Fruit fly (Drosophila melanogaster) whole organism, wandering third instar larva: ENCODE results near the gene STUB1.

Experiments
- CG32264 ChIP-seq: fragments of 200-800 bp; sonication (Bioruptor generic); optimal IDR thresholded peaks from 2 replicates; lab custom pipeline; 2016; ENCODE audit warnings: missing biosample characterization, missing genetic modification characterization
- CG9705 ChIP-seq: fragments of 200-800 bp; sonication (Bioruptor generic); optimal IDR thresholded peaks from 2 replicates; lab custom pipeline; 2018; ENCODE audit warnings: missing biosample characterization, mild to moderate bottlenecking, missing genetic modification characterization
- CrebA ChIP-seq: fragments of 200-800 bp; sonication (Bioruptor generic); optimal IDR thresholded peaks from 2 replicates; lab custom pipeline; 2016; ENCODE audit warnings: missing biosample characterization, mild to moderate bottlenecking, missing genetic modification characterization, borderline replicate concordance
- Dfd ChIP-seq: fragments of >200 bp; optimal IDR thresholded peaks from 2 replicates; lab custom pipeline; 2017; ENCODE audit warnings: missing biosample characterization, missing genetic modification characterization
- Dif ChIP-seq: fragments of 200-275, 200-300 bp; sonication (Bioruptor generic); optimal IDR thresholded peaks from 2 replicates; lab custom pipeline; 2018; ENCODE audit warnings: missing biosample characterization, missing genetic modification characterization; ENCODE audit not compliant: partially characterized antibody
- HLH106 ChIP-seq: fragments of 200-800 bp; optimal IDR thresholded peaks from 3 replicates; lab custom pipeline; 2019; ENCODE audit warnings: missing biosample characterization, mild to moderate bottlenecking, missing genetic modification characterization, moderate library complexity
- Hnf4 ChIP-seq: fragments of 200-800 bp; sonication (Bioruptor generic); optimal IDR thresholded peaks from 2 replicates; lab custom pipeline; 2016; ENCODE audit warnings: missing biosample characterization, mild to moderate bottlenecking, missing genetic modification characterization
- Hr78 ChIP-seq: fragments of >200 bp; optimal IDR thresholded peaks from 2 replicates; lab custom pipeline; 2017; ENCODE audit warnings: missing biosample characterization, missing genetic modification characterization
- Hr83 ChIP-seq: fragments of 200-300 bp; sonication (Bioruptor generic); optimal IDR thresholded peaks from 2 replicates; lab custom pipeline; 2016; ENCODE audit warnings: missing biosample characterization, mild to moderate bottlenecking, missing genetic modification characterization, moderate library complexity; ENCODE audit not compliant: poor library complexity, severe bottlenecking
- Jra ChIP-seq: sonication (Bioruptor generic); optimal IDR thresholded peaks from 2 replicates; lab custom pipeline; 2016; ENCODE audit warnings: missing biosample characterization, missing genetic modification characterization
- Myc ChIP-seq: fragments of >200 bp; optimal IDR thresholded peaks from 2 replicates; lab custom pipeline; 2017
- N ChIP-seq: fragments of >200 bp; optimal IDR thresholded peaks from 2 replicates; lab custom pipeline; 2018; ENCODE audit warnings: missing biosample characterization, missing external identifiers, missing genetic modification characterization
- OdsH ChIP-seq: fragments of 200-800 bp; sonication (Bioruptor generic); optimal IDR thresholded peaks from 2 replicates; lab custom pipeline; 2016; ENCODE audit warnings: missing biosample characterization, mild to moderate bottlenecking, missing genetic modification characterization
- Rel ChIP-seq, 2 experiments: fragments of 200-800 bp; sonication (Bioruptor generic) in 1 of 2; optimal IDR thresholded peaks; 2 replicates in 1 of 2; 3 replicates in 1 of 2; lab custom pipeline; 2016 to 2019; ENCODE audit warnings: mild to moderate bottlenecking in 2 of 2, missing biosample characterization in 2 of 2, missing genetic modification characterization in 2 of 2, moderate library complexity in 1 of 2
- Sp1 ChIP-seq: fragments of 200-800 bp; sonication (Bioruptor generic); optimal IDR thresholded peaks from 3 replicates; lab custom pipeline; 2019; ENCODE audit warnings: missing biosample characterization, mild to moderate bottlenecking, missing genetic modification characterization, moderate library complexity
- Vsx2 ChIP-seq: fragments of 200-300, 225-300 bp; sonication (Bioruptor generic); optimal IDR thresholded peaks from 2 replicates; lab custom pipeline; 2018; ENCODE audit warnings: missing biosample characterization, missing genetic modification characterization; ENCODE audit not compliant: partially characterized antibody
- brk ChIP-seq: fragments of 200-800 bp; sonication (Bioruptor generic); optimal IDR thresholded peaks from 2 replicates; lab custom pipeline; 2016; ENCODE audit warnings: missing biosample characterization, mild to moderate bottlenecking, missing genetic modification characterization
- dl ChIP-seq, 2 experiments: fragments of 175-275, 200-275 bp in 1 of 2; fragments of 200-275 bp in 1 of 2; sonication (Bioruptor generic); optimal IDR thresholded peaks; lab custom pipeline; 2018; ENCODE audit warnings: mild to moderate bottlenecking in 2 of 2, missing biosample characterization in 2 of 2, missing genetic modification characterization in 2 of 2, moderate library complexity in 2 of 2; ENCODE audit not compliant: partially characterized antibody in 2 of 2, insufficient read depth in 1 of 2
- dsf ChIP-seq: sonication (Bioruptor generic); optimal IDR thresholded peaks from 2 replicates; lab custom pipeline; 2016; ENCODE audit warnings: missing biosample characterization, missing genetic modification characterization, borderline replicate concordance
- ey ChIP-seq: fragments of 200-800 bp; sonication (Bioruptor generic); optimal IDR thresholded peaks from 2 replicates; lab custom pipeline; 2016; ENCODE audit warnings: missing biosample characterization, missing genetic modification characterization
- foxo ChIP-seq, 2 experiments: fragments of 200-800 bp; sonication (Bioruptor generic); optimal IDR thresholded peaks; 2 replicates in 1 of 2; 3 replicates in 1 of 2; lab custom pipeline; 2016 to 2017; ENCODE audit warnings: missing biosample characterization in 2 of 2, missing genetic modification characterization in 2 of 2
- fru ChIP-seq: fragments of 200-800 bp; sonication (Bioruptor generic); optimal IDR thresholded peaks from 3 replicates; lab custom pipeline; 2016; ENCODE audit warnings: missing biosample characterization, mild to moderate bottlenecking, missing genetic modification characterization
- h ChIP-seq: fragments of 200-800 bp; sonication (Bioruptor generic); optimal IDR thresholded peaks from 3 replicates; lab custom pipeline; 2016; ENCODE audit warnings: missing biosample characterization, mild to moderate bottlenecking, missing genetic modification characterization
- jim ChIP-seq: fragments of 175-275, 200-325 bp; sonication (Bioruptor generic); optimal IDR thresholded peaks from 2 replicates; lab custom pipeline; 2016; ENCODE audit warnings: missing biosample characterization, mild to moderate bottlenecking, missing genetic modification characterization
- lola ChIP-seq: fragments of >200 bp; optimal IDR thresholded peaks from 2 replicates; lab custom pipeline; 2017; ENCODE audit warnings: missing biosample characterization, missing genetic modification characterization
- pan ChIP-seq: fragments of >200 bp; optimal IDR thresholded peaks from 2 replicates; lab custom pipeline; 2017
- psq ChIP-seq: fragments of 200-800 bp; sonication (Bioruptor generic); optimal IDR thresholded peaks from 3 replicates; lab custom pipeline; 2017; ENCODE audit warnings: missing biosample characterization, mild to moderate bottlenecking, missing genetic modification characterization, moderate library complexity
- rgr ChIP-seq: fragments of 200-800 bp; sonication (Bioruptor generic); optimal IDR thresholded peaks from 3 replicates; lab custom pipeline; 2016; ENCODE audit warnings: missing biosample characterization, mild to moderate bottlenecking, missing genetic modification characterization
- sage ChIP-seq: fragments of 200-800 bp; sonication (Bioruptor generic); optimal IDR thresholded peaks from 2 replicates; lab custom pipeline; 2016; ENCODE audit warnings: missing biosample characterization, mild to moderate bottlenecking, missing genetic modification characterization
- sv ChIP-seq: fragments of 200-800 bp; sonication (Bioruptor generic); optimal IDR thresholded peaks from 3 replicates; lab custom pipeline; 2016; ENCODE audit warnings: missing biosample characterization, missing genetic modification characterization
- tai ChIP-seq: sonication (Bioruptor generic); optimal IDR thresholded peaks from 2 replicates; lab custom pipeline; 2016; ENCODE audit warnings: missing biosample characterization, missing genetic modification characterization
- usp ChIP-seq: fragments of >200 bp; optimal IDR thresholded peaks from 2 replicates; lab custom pipeline; 2017; ENCODE audit warnings: missing biosample characterization, missing genetic modification characterization
- woc ChIP-seq: sonication (Bioruptor generic); optimal IDR thresholded peaks from 2 replicates; lab custom pipeline; 2016; ENCODE audit warnings: missing biosample characterization, mild to moderate bottlenecking, missing genetic modification characterization

The STUB1 gene

DNA sequence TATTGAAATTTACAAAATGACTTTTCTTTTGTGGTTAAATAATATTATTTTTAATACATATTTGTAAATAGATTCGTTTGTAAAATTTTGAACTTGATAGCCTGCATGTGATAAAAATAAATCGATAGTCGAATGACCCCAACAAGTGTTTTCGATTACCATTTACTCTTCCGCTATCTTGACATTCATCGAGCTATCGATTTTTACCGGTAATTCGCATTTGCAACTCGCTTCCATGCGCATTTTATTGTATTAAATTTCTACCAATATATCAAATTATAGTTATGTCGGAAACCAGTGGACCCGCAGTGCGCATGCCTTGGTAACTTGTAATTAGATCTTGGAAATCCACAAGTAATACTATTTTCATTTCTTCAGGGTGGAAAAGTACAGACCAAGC lies 18.4 kb upstream of the STUB1 start, which contains the start of gene RfC3:
Gene RfC3 (plus strand): TSS at position 210 of the 400 bp plus-strand sequence.
- no peak for TF ChIP-seq h (GFP tag; lab: Kevin White, UChicago)
- TF ChIP-seq Dif (GFP tag; lab: Kevin White, UChicago): no peak
- TF ChIP-seq Hr83 (GFP tag; lab: Kevin White, UChicago): no peak
- no peak for TF ChIP-seq CrebA (GFP tag; lab: Kevin White, UChicago)
- TF ChIP-seq lola: no peak
- TF ChIP-seq Myc (lab: Kevin White, UChicago): no peak
- TF ChIP-seq CG32264 (GFP tag; lab: Kevin White, UChicago): no peak
- TF ChIP-seq dsf: no peak
- TF ChIP-seq, all 38 proteins: peak for 0

DNA sequence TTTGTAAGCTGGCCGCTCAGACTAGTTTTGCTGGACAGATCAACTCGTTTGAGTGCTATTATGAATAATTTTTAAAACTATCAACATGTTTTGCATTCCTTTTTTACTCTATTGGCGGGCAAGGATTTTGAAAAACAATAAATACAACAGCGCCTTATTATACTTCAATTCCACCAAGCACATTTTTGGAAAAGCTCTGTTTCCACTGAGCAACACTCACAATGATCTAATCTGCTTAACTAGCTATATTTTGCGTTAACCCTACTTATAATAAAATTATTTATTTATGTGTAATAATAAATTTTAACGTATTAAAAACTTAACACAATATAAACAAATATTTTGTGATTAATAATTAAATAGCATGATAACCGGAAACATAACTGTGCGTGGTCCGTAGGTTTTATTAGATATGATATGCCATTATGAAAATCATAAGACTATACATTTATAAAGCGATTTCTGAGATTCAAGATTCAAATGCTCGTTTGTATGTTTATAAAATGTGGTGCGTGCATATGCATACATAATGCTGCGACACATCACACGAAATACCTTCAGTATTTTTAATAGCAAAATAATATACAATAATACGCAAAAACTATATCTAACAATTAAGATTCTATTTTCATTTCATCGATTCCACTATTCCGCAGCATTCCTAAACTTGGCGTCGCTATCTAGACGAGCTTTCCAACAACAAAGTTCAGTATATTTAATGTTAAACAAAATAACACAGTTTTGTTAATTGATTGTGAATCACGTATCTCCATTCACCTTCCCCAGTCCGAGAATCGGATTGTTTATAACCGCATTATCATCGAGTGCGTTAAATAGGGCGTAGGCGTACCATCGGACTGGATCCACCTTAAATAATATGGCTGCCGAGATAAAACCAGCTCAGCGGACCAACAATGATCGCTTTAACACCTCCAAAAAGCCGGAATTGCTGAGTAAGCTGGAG lies 14.4 kb upstream of the STUB1 start, which contains the start of the genes pie and Wdfy2:
Gene pie (minus strand): TSS at position 138 of the 964 bp plus-strand sequence.
Gene Wdfy2 (plus strand): TSS at position 649 of the 964 bp plus-strand sequence.
- TF ChIP-seq lola (peak; percentile 79), N (GFP tag; lab: Kevin White, UChicago) (peak; percentile 99), Sp1 (GFP tag; lab: Kevin White, UChicago) (no peak), Rel (GFP tag; optimal IDR thresholded peaks at IDR 0.05; lab: Kevin White, UChicago) (no peak), Rel (tag; optimal IDR thresholded peaks at IDR 0.05; lab: Kevin White, UChicago) (peak; percentile 95), woc (GFP tag; lab: Kevin White, UChicago) (peak; percentile 41), Hr78 (GFP tag; lab: Kevin White, UChicago) (peak; percentile 83)

- TF ChIP-seq psq (GFP tag; lab: Kevin White, UChicago) (no peak), Sp1 (GFP tag; lab: Kevin White, UChicago) (no peak), tai (GFP tag; lab: Kevin White, UChicago) (no peak), Jra (GFP tag; lab: Kevin White, UChicago) (no peak), ey (GFP tag; lab: Kevin White, UChicago) (no peak), brk (GFP tag; lab: Kevin White, UChicago) (no peak), dsf (no peak), Dif (GFP tag; lab: Kevin White, UChicago) (no peak), CrebA (GFP tag; lab: Kevin White, UChicago) (no peak), HLH106 (tag; lab: Kevin White, UChicago) (no peak), jim (GFP tag; lab: Kevin White, UChicago) (no peak), fru (GFP tag; lab: Kevin White, UChicago) (no peak), lola (no peak), N (GFP tag; lab: Kevin White, UChicago) (no peak), rgr (GFP tag; lab: Kevin White, UChicago) (no peak)
Observed at dm6 chr2L:10425599-10425998, 11.7 kb upstream of the STUB1 start.

dm6 chr2L:10426534-10427048 lies 10.8 kb upstream of the STUB1 start, which contains the start of the genes SmB and KdelR:
Gene SmB (minus strand): TSS chr2L:10426627.
Gene KdelR (plus strand): TSS chr2L:10426887.
- peak; percentile 79 for TF ChIP-seq Jra (GFP tag; lab: Kevin White, UChicago)
- TF ChIP-seq ey (GFP tag; lab: Kevin White, UChicago): peak; percentile 34
- peak; percentile 44 for TF ChIP-seq psq (GFP tag; lab: Kevin White, UChicago)
- peak; percentile 10 for TF ChIP-seq sv (GFP tag; lab: Kevin White, UChicago)
- TF ChIP-seq Dif (GFP tag; lab: Kevin White, UChicago): no peak
- no peak for TF ChIP-seq usp (GFP tag; lab: Kevin White, UChicago)
- peak; percentile 44 for TF ChIP-seq OdsH (GFP tag; lab: Kevin White, UChicago)
- peak; percentile 10 for TF ChIP-seq woc (GFP tag; lab: Kevin White, UChicago)
- TF ChIP-seq brk (GFP tag; lab: Kevin White, UChicago): peak; percentile 42
- TF ChIP-seq Sp1 (GFP tag; lab: Kevin White, UChicago): peak; percentile 3
- TF ChIP-seq Hr83 (GFP tag; lab: Kevin White, UChicago): peak; percentile 23
- peak; percentile 5 for TF ChIP-seq dsf
- TF ChIP-seq Hnf4 (GFP tag; lab: Kevin White, UChicago): no peak

DNA sequence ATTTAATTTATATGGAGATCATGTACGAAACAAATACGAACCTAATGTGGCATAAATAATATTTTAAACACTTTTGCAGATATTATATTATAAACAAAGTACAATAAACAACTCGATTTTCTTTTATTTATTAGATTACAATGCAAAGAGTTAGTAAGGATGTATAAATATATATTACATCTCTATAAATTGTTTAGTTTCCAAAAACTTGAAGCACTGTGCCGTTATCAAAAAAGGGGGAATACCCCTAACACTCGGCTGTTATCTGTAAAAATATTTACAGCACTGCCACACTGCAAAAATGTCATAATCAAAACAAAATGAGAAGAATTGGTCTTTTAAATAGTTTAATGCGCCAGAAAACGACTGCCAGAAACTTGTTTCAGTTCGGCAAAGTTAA lies 8.8 kb upstream of the STUB1 start, which contains the start of gene CG5188:
Gene CG5188 (plus strand): TSS at position 302 of the 400 bp plus-strand sequence.
- TF ChIP-seq Hnf4 (GFP tag; lab: Kevin White, UChicago): peak; percentile 43
- TF ChIP-seq woc (GFP tag; lab: Kevin White, UChicago): peak; percentile 41
- TF ChIP-seq dl (GFP tag; optimal IDR thresholded peaks at IDR 0.05; lab: Kevin White, UChicago; ENCODE audit: insufficient read depth in 1 of 2, partially characterized antibody in 2 of 2): no peak
- TF ChIP-seq lola: no peak
- TF ChIP-seq brk (GFP tag; lab: Kevin White, UChicago): no peak
- TF ChIP-seq foxo (GFP tag; optimal IDR thresholded peaks at IDR 0.05; lab: Kevin White, UChicago): peak in 1 of 2 experiments; percentile 56
- TF ChIP-seq Sp1 (GFP tag; lab: Kevin White, UChicago): peak; percentile 43
- TF ChIP-seq dsf: no peak
- no peak for TF ChIP-seq tai (GFP tag; lab: Kevin White, UChicago)
- TF ChIP-seq pan (lab: Kevin White, UChicago): no peak
- no peak for TF ChIP-seq Vsx2
- TF ChIP-seq h (GFP tag; lab: Kevin White, UChicago): no peak
- no peak for TF ChIP-seq N (GFP tag; lab: Kevin White, UChicago)
- TF ChIP-seq CG9705 (GFP tag; lab: Kevin White, UChicago): no peak
- TF ChIP-seq Hr83 (GFP tag; lab: Kevin White, UChicago): no peak
- no peak for TF ChIP-seq usp (GFP tag; lab: Kevin White, UChicago)
- TF ChIP-seq Hr78 (GFP tag; lab: Kevin White, UChicago): no peak
- TF ChIP-seq jim (GFP tag; lab: Kevin White, UChicago): no peak
- TF ChIP-seq sage (GFP tag; lab: Kevin White, UChicago): no peak
- no peak for TF ChIP-seq Dfd (GFP tag; lab: Kevin White, UChicago)
